Fruit fly (Drosophila melanogaster): ENCODE results near the gene rsh.

rsh gene

dm6 chrX:13114861-13115260, 126.4 kb downstream of the rsh start, which contains the start of gene CG42237:
TSS of gene CG42237 (plus strand) at chrX:13115131.
- TF ChIP-seq Hr78 (GFP tag; optimal IDR thresholded peaks at IDR 0.05) (no peak), N (GFP tag; optimal IDR thresholded peaks at IDR 0.05) (no peak), foxo (GFP tag; optimal IDR thresholded peaks at IDR 0.05) (no peak), Mio (GFP tag; optimal IDR thresholded peaks at IDR 0.05) (no peak), GATAd (GFP tag; optimal IDR thresholded peaks at IDR 0.05) (no peak), CG32264 (GFP tag; optimal IDR thresholded peaks at IDR 0.05) (no peak), dmrt93B (GFP tag; optimal IDR thresholded peaks at IDR 0.05) (no peak), h (GFP tag; optimal IDR thresholded peaks at IDR 0.05) (no peak), rgr (GFP tag; optimal IDR thresholded peaks at IDR 0.05) (no peak)

dm6 chrX:13116438-13117243, 128.2 kb downstream of the rsh start:
- TF ChIP-seq dsf (GFP tag; optimal IDR thresholded peaks at IDR 0.05; ENCODE audit: borderline replicate concordance) = no peak
- TF ChIP-seq woc (GFP tag; optimal IDR thresholded peaks at IDR 0.05) = peak; percentile 22

dm6 chrX:13125559-13125958, 137.1 kb downstream of the rsh start:
- TF ChIP-seq Rel (GFP tag; optimal IDR thresholded peaks at IDR 0.05) = no peak
- no peak for TF ChIP-seq Rel (tag; optimal IDR thresholded peaks at IDR 0.05)
- TF ChIP-seq CrebA (GFP tag; optimal IDR thresholded peaks at IDR 0.05; ENCODE audit: borderline replicate concordance) = no peak
- no peak for TF ChIP-seq Abd-B (GFP tag; optimal IDR thresholded peaks at IDR 0.05)
- TF ChIP-seq foxo (GFP tag; optimal IDR thresholded peaks at IDR 0.05) = no peak
- TF ChIP-seq CG9705 (GFP tag; optimal IDR thresholded peaks at IDR 0.05) = no peak
- no peak for TF ChIP-seq sage (GFP tag; optimal IDR thresholded peaks at IDR 0.05)
- no peak for TF ChIP-seq brk (GFP tag; optimal IDR thresholded peaks at IDR 0.05)
- no peak for TF ChIP-seq Vsx2 (GFP tag; optimal IDR thresholded peaks at IDR 0.05; ENCODE audit: partially characterized antibody)
- no peak for TF ChIP-seq Dif (GFP tag; optimal IDR thresholded peaks at IDR 0.05; ENCODE audit: partially characterized antibody)
- no peak for TF ChIP-seq usp (GFP tag; optimal IDR thresholded peaks at IDR 0.05)
- TF ChIP-seq Dfd (GFP tag; optimal IDR thresholded peaks at IDR 0.05) = no peak
- no peak for TF ChIP-seq HLH106 (tag; optimal IDR thresholded peaks at IDR 0.05)
- no peak for TF ChIP-seq jim (GFP tag; optimal IDR thresholded peaks at IDR 0.05)

dm6 chrX:13127973-13128749, 139.7 kb downstream of the rsh start:
- TF ChIP-seq brk (GFP tag; optimal IDR thresholded peaks at IDR 0.05) = no peak
- no peak for TF ChIP-seq OdsH (GFP tag; optimal IDR thresholded peaks at IDR 0.05)
- peak; percentile 20 for TF ChIP-seq ey (GFP tag; optimal IDR thresholded peaks at IDR 0.05)
- TF ChIP-seq HLH106 (tag; optimal IDR thresholded peaks at IDR 0.05) = no peak
- TF ChIP-seq Hnf4 (GFP tag; optimal IDR thresholded peaks at IDR 0.05) = peak; percentile 45
- peak in 1 of 2 experiments; percentile 51 for TF ChIP-seq foxo (GFP tag; optimal IDR thresholded peaks at IDR 0.05)
- no peak for TF ChIP-seq usp (GFP tag; optimal IDR thresholded peaks at IDR 0.05)
- peak; percentile 15 for TF ChIP-seq tai (GFP tag; optimal IDR thresholded peaks at IDR 0.05)
- TF ChIP-seq psq (GFP tag; optimal IDR thresholded peaks at IDR 0.05) = peak; percentile 11
- no peak for TF ChIP-seq dmrt93B (GFP tag; optimal IDR thresholded peaks at IDR 0.05)
- no peak for TF ChIP-seq CG9705 (GFP tag; optimal IDR thresholded peaks at IDR 0.05)
- peak; percentile 6 for TF ChIP-seq sv (GFP tag; optimal IDR thresholded peaks at IDR 0.05)
- no peak for TF ChIP-seq Hr78 (GFP tag; optimal IDR thresholded peaks at IDR 0.05)
- peak; percentile 32 for TF ChIP-seq br (GFP tag; optimal IDR thresholded peaks at IDR 0.05)
- no peak for TF ChIP-seq Mio (GFP tag; optimal IDR thresholded peaks at IDR 0.05)
- TF ChIP-seq GATAd (GFP tag; optimal IDR thresholded peaks at IDR 0.05) = no peak
- no peak for TF ChIP-seq Jra (GFP tag; optimal IDR thresholded peaks at IDR 0.05)
- TF ChIP-seq CrebA (GFP tag; optimal IDR thresholded peaks at IDR 0.05; ENCODE audit: borderline replicate concordance) = no peak
- peak; percentile 18 for TF ChIP-seq fru (GFP tag; optimal IDR thresholded peaks at IDR 0.05)
- no peak for TF ChIP-seq Hr83 (GFP tag; optimal IDR thresholded peaks at IDR 0.05; ENCODE audit: poor library complexity, severe bottlenecking)
- no peak for TF ChIP-seq CG32264 (GFP tag; optimal IDR thresholded peaks at IDR 0.05)
- no peak for TF ChIP-seq Vsx2 (GFP tag; optimal IDR thresholded peaks at IDR 0.05; ENCODE audit: partially characterized antibody)
- no peak for TF ChIP-seq pan (optimal IDR thresholded peaks at IDR 0.05)
- TF ChIP-seq jim (GFP tag; optimal IDR thresholded peaks at IDR 0.05) = no peak
- no peak for TF ChIP-seq lola (GFP tag; optimal IDR thresholded peaks at IDR 0.05)
- TF ChIP-seq dsf (GFP tag; optimal IDR thresholded peaks at IDR 0.05; ENCODE audit: borderline replicate concordance) = no peak
- peak; percentile 57 for TF ChIP-seq N (GFP tag; optimal IDR thresholded peaks at IDR 0.05)
- peak; percentile 40 for TF ChIP-seq woc (GFP tag; optimal IDR thresholded peaks at IDR 0.05)
- no peak for TF ChIP-seq Rel (GFP tag; optimal IDR thresholded peaks at IDR 0.05)
- TF ChIP-seq Rel (tag; optimal IDR thresholded peaks at IDR 0.05) = peak; percentile 99
- TF ChIP-seq Sp1 (GFP tag; optimal IDR thresholded peaks at IDR 0.05) = no peak
- no peak for TF ChIP-seq sage (GFP tag; optimal IDR thresholded peaks at IDR 0.05)
- no peak for TF ChIP-seq dl (GFP tag; optimal IDR thresholded peaks at IDR 0.05; ENCODE audit: insufficient read depth in 1 of 2, partially characterized antibody in 2 of 2)
- TF ChIP-seq Dif (GFP tag; optimal IDR thresholded peaks at IDR 0.05; ENCODE audit: partially characterized antibody) = no peak
- no peak for TF ChIP-seq Myc (optimal IDR thresholded peaks at IDR 0.05)
- peak; percentile 78 for TF ChIP-seq Dfd (GFP tag; optimal IDR thresholded peaks at IDR 0.05)
